Fruit fly (Drosophila melanogaster): ENCODE measurements around the gene mthl15.
A peak's percentile ranks its signal among the peaks of the same experiment; 100 is the strongest.

Gene mthl15

dm6 chr2L:10238726-10239652 lies 872 bp upstream of the mthl15 start, which contains the start of gene me31B (continued):
- TF ChIP-seq Xbp1 (GFP tag; optimal IDR thresholded peaks at IDR 0.05): no peak
- TF ChIP-seq CrebB (tag; optimal IDR thresholded peaks at IDR 0.05): no peak
- TF ChIP-seq dmrt99B (tag; optimal IDR thresholded peaks at IDR 0.05): no peak
- TF ChIP-seq CG3726 (GFP tag; IDR thresholded peaks at IDR 0.05): no peak
- TF ChIP-seq Drgx (GFP tag; IDR thresholded peaks at IDR 0.05): no peak
- TF ChIP-seq BEAF-32 (GFP tag; optimal IDR thresholded peaks at IDR 0.05): peak; percentile 27
- TF ChIP-seq CG14860 (GFP tag; IDR thresholded peaks at IDR 0.05; ENCODE audit: partially characterized antibody): no peak
- TF ChIP-seq CG2678 (tag; optimal IDR thresholded peaks at IDR 0.05): no peak
- no peak for TF ChIP-seq CG10462 (GFP tag; optimal IDR thresholded peaks at IDR 0.05)
- TF ChIP-seq Usf (GFP tag; optimal IDR thresholded peaks at IDR 0.05): no peak
- TF ChIP-seq CG10267 (tag; optimal IDR thresholded peaks at IDR 0.05): no peak
- no peak for TF ChIP-seq so (GFP tag; IDR thresholded peaks at IDR 0.05)
- no peak for TF ChIP-seq Side (GFP tag; optimal IDR thresholded peaks at IDR 0.05)
- no peak for TF ChIP-seq Ets97D (GFP tag; optimal IDR thresholded peaks at IDR 0.05)
- TF ChIP-seq CG8388 (GFP tag; optimal IDR thresholded peaks at IDR 0.05): no peak
- TF ChIP-seq CG1603 (tag; optimal IDR thresholded peaks at IDR 0.05): peak; percentile 99
- no peak for TF ChIP-seq CG31388 (GFP tag; optimal IDR thresholded peaks at IDR 0.05)
- no peak for TF ChIP-seq CG8924 (tag; optimal IDR thresholded peaks at IDR 0.05)
- TF ChIP-seq nerfin-2 (GFP tag; IDR thresholded peaks at IDR 0.05; ENCODE audit: partially characterized antibody): no peak
- no peak for TF ChIP-seq CG10565 (GFP tag; optimal IDR thresholded peaks at IDR 0.05)
- no peak for TF ChIP-seq ara (GFP tag; IDR thresholded peaks at IDR 0.05)
- no peak for TF ChIP-seq Asciz (GFP tag; optimal IDR thresholded peaks at IDR 0.05)
- TF ChIP-seq Antp (GFP tag; optimal IDR thresholded peaks at IDR 0.05): no peak
- TF ChIP-seq da (GFP tag; optimal IDR thresholded peaks at IDR 0.05): no peak
- TF ChIP-seq CG31365 (tag; optimal IDR thresholded peaks at IDR 0.05): no peak
- no peak for TF ChIP-seq Dip3 (GFP tag; optimal IDR thresholded peaks at IDR 0.05)
- no peak for TF ChIP-seq Eip74EF (GFP tag; optimal IDR thresholded peaks at IDR 0.05)
- TF ChIP-seq sisA (GFP tag; IDR thresholded peaks at IDR 0.05): no peak
- peak; percentile 6 for TF ChIP-seq CG17912 (GFP tag; optimal IDR thresholded peaks at IDR 0.05)
- TF ChIP-seq Atf3 (GFP tag; optimal IDR thresholded peaks at IDR 0.05): no peak
- no peak for TF ChIP-seq CG6689 (GFP tag; IDR thresholded peaks at IDR 0.05)
- no peak for TF ChIP-seq NC2β (GFP tag; optimal IDR thresholded peaks at IDR 0.05)
- no peak for TF ChIP-seq gce (GFP tag; IDR thresholded peaks at IDR 0.05)
- no peak for TF ChIP-seq sna (GFP tag; IDR thresholded peaks at IDR 0.05; ENCODE audit: partially characterized antibody)
- TF ChIP-seq CG18476 (GFP tag; optimal IDR thresholded peaks at IDR 0.05): no peak
- no peak for TF ChIP-seq CG11093 (GFP tag; IDR thresholded peaks at IDR 0.05)
- TF ChIP-seq CHES-1-like (GFP tag; optimal IDR thresholded peaks at IDR 0.05): no peak
- TF ChIP-seq hkb (optimal IDR thresholded peaks at IDR 0.05): no peak
- no peak for TF ChIP-seq hkb (GFP tag; IDR thresholded peaks at IDR 0.05)
- TF ChIP-seq Oli (tag; optimal IDR thresholded peaks at IDR 0.05): no peak
- TF ChIP-seq trh (GFP tag; optimal IDR thresholded peaks at IDR 0.05): no peak
- no peak for TF ChIP-seq Sin3A (optimal IDR thresholded peaks at IDR 0.05)
- no peak for TF ChIP-seq ttk (GFP tag; IDR thresholded peaks at IDR 0.05)
- TF ChIP-seq CG9876 (GFP tag; optimal IDR thresholded peaks at IDR 0.05): no peak
- TF ChIP-seq MESR4 (GFP tag; optimal IDR thresholded peaks at IDR 0.05): peak; percentile 74
- TF ChIP-seq pb (GFP tag; optimal IDR thresholded peaks at IDR 0.05): no peak
- no peak for TF ChIP-seq CG4282 (GFP tag; optimal IDR thresholded peaks at IDR 0.05)
- no peak for TF ChIP-seq wor (GFP tag; IDR thresholded peaks at IDR 0.05)
- no peak for TF ChIP-seq gcm2 (GFP tag; optimal IDR thresholded peaks at IDR 0.05)
- no peak for TF ChIP-seq CoRest (tag; optimal IDR thresholded peaks at IDR 0.05)

Data from whole organism, embryonic.